Worm (Caenorhabditis elegans) whole organism, late embryonic: Measurements from ENCODE around the gene col-179.

Source experiments
- ceh-14 ChIP-seq: sonication (generic microtip); optimal IDR thresholded peaks from 2 replicates; lab custom pipeline; 2016; ENCODE audit warnings: missing genotype, missing genetic modification characterization, missing compliant biosample characterization
- ceh-19 ChIP-seq: fragments of 200-800 bp; sonication (Bioruptor generic); optimal IDR thresholded peaks from 2 replicates; lab custom pipeline; 2018; ENCODE audit warnings: mild to moderate bottlenecking, missing genetic modification characterization, missing compliant biosample characterization
- elt-2 ChIP-seq: sonication (generic microtip); optimal IDR thresholded peaks from 2 replicates; lab custom pipeline; 2016; ENCODE audit warnings: missing genetic modification reagents, missing genetic modification characterization, missing compliant biosample characterization
- hlh-6 ChIP-seq: sonication (generic microtip); optimal IDR thresholded peaks from 2 replicates; lab custom pipeline; 2016; ENCODE audit warnings: missing genotype, missing genetic modification characterization, missing compliant biosample characterization
- nfya-1 ChIP-seq: sonication (generic microtip); optimal IDR thresholded peaks from 2 replicates; lab custom pipeline; 2017; ENCODE audit warnings: missing genetic modification characterization, mild to moderate bottlenecking, missing compliant biosample characterization, antibody characterized with exemption, moderate library complexity
- npax-4 ChIP-seq: sonication (generic microtip); optimal IDR thresholded peaks from 2 replicates; lab custom pipeline; 2016; ENCODE audit warnings: missing genetic modification characterization, missing compliant biosample characterization

- no peak for TF ChIP-seq npax-4
- no peak for TF ChIP-seq nfya-1 (tag; lab: Kevin White, UChicago)
- no peak for TF ChIP-seq hlh-6 (tag; lab: Kevin White, UChicago)
- no peak for TF ChIP-seq ceh-14 (tag; lab: Kevin White, UChicago)
- TF ChIP-seq elt-2 (tag; lab: Kevin White, UChicago): no peak
- no peak for TF ChIP-seq ceh-19 (GFP tag; lab: Kevin White, UChicago)
Observed at ce11 chrX:11193670-11194069, 7.6 kb upstream of the col-179 start.
